Fruit fly (Drosophila melanogaster) whole organism, embryonic: ENCODE measurements around the gene Ppcs.

Experiments used
- Asciz ChIP-seq: fragments of 200-800 bp; sonication (Bioruptor generic); optimal IDR thresholded peaks from 2 replicates; lab custom pipeline; 2017; ENCODE audit warnings: missing biosample characterization, mild to moderate bottlenecking, missing genetic modification characterization, missing genetic modification reagents
- CG10267 ChIP-seq: fragments of 200-800 bp; sonication (Bioruptor generic); optimal IDR thresholded peaks from 2 replicates; lab custom pipeline; 2018; ENCODE audit warnings: missing biosample characterization, mild to moderate bottlenecking, missing genetic modification characterization, moderate library complexity
- CG11456 ChIP-seq: fragments of 200-800 bp; sonication (Bioruptor generic); IDR thresholded peaks from 3 replicates; pipeline ENCODE4 v1.3.6; 2022; ENCODE audit warnings: missing biosample characterization, missing genetic modification characterization
- CG12155 ChIP-seq: fragments of 200-800 bp; sonication (Bioruptor generic); optimal IDR thresholded peaks from 3 replicates; lab custom pipeline; 2016; ENCODE audit warnings: missing biosample characterization, missing genetic modification characterization
- CG13624 ChIP-seq: fragments of 200-800 bp; sonication (Bioruptor generic); optimal IDR thresholded peaks from 2 replicates; lab custom pipeline; 2016; ENCODE audit warnings: missing biosample characterization, missing genetic modification characterization
- CG13775 ChIP-seq: fragments of 200-800 bp; sonication (Bioruptor generic); optimal IDR thresholded peaks from 3 replicates; lab custom pipeline; 2017; ENCODE audit warnings: missing biosample characterization, mild to moderate bottlenecking, missing genetic modification characterization
- CG14441 ChIP-seq: fragments of 200-800 bp; sonication (Bioruptor generic); IDR thresholded peaks from 2 replicates; pipeline ENCODE4 v1.3.6; 2022; ENCODE audit warnings: missing biosample characterization, missing genetic modification characterization
- CG15011 ChIP-seq: fragments of 200-800 bp; sonication (Bioruptor generic); optimal IDR thresholded peaks from 3 replicates; lab custom pipeline; 2018; ENCODE audit warnings: missing biosample characterization, mild to moderate bottlenecking, missing genetic modification characterization
- CG1647 ChIP-seq: fragments of 200-800 bp; sonication (Bioruptor generic); optimal IDR thresholded peaks from 3 replicates; lab custom pipeline; 2016; ENCODE audit warnings: missing biosample characterization, missing genetic modification characterization
- CG18619 ChIP-seq: fragments of 200-800 bp; sonication (Bioruptor generic); optimal IDR thresholded peaks from 3 replicates; lab custom pipeline; 2017; ENCODE audit warnings: missing biosample characterization, mild to moderate bottlenecking, missing genetic modification characterization
- CG2120 ChIP-seq: fragments of 200-800 bp; sonication (Bioruptor generic); optimal IDR thresholded peaks from 3 replicates; lab custom pipeline; 2016; ENCODE audit warnings: missing biosample characterization, missing genetic modification characterization
- CG2199 ChIP-seq: fragments of 200-800 bp; sonication (Bioruptor generic); IDR thresholded peaks from 3 replicates; pipeline ENCODE4 v1.3.6; 2022; ENCODE audit warnings: missing biosample characterization, missing genetic modification characterization
- CG3163 ChIP-seq: fragments of 200-800 bp; sonication (Bioruptor generic); optimal IDR thresholded peaks from 3 replicates; lab custom pipeline; 2016; ENCODE audit warnings: missing biosample characterization, missing genetic modification characterization
- CG4820 ChIP-seq: fragments of 200-800 bp; sonication (Bioruptor generic); optimal IDR thresholded peaks from 3 replicates; lab custom pipeline; 2016; ENCODE audit warnings: missing biosample characterization, missing genetic modification characterization
- CG5180 ChIP-seq: fragments of 200-800 bp; sonication (Bioruptor generic); optimal IDR thresholded peaks from 3 replicates; lab custom pipeline; 2017; ENCODE audit warnings: missing biosample characterization, missing genetic modification characterization, mild to moderate bottlenecking, moderate library complexity, missing genetic modification reagents
- CG5953 ChIP-seq: fragments of 200-800 bp; sonication (Bioruptor generic); IDR thresholded peaks from 2 replicates; pipeline ENCODE4 v1.3.6; 2022; ENCODE audit warnings: missing biosample characterization, missing genetic modification characterization
- CG6654 ChIP-seq: fragments of 200-800 bp; sonication (Bioruptor generic); optimal IDR thresholded peaks from 2 replicates; lab custom pipeline; 2017; ENCODE audit warnings: missing biosample characterization, mild to moderate bottlenecking, missing genetic modification characterization
- CG6683 ChIP-seq: fragments of 200-800 bp; sonication (Bioruptor generic); optimal IDR thresholded peaks from 2 replicates; lab custom pipeline; 2017; ENCODE audit warnings: missing biosample characterization, mild to moderate bottlenecking, missing genetic modification characterization, missing genetic modification reagents
- CG6689 ChIP-seq: fragments of 200-800 bp; sonication (Bioruptor generic); IDR thresholded peaks from 2 replicates; pipeline ENCODE4 v1.3.6; 2022; ENCODE audit warnings: missing biosample characterization, missing genetic modification characterization
- CG9727 ChIP-seq: fragments of 200-800 bp; sonication (Bioruptor generic); optimal IDR thresholded peaks from 3 replicates; lab custom pipeline; 2017; ENCODE audit warnings: missing biosample characterization, mild to moderate bottlenecking, missing genetic modification characterization
- CG9817 ChIP-seq: fragments of 200-800 bp; sonication (Bioruptor generic); optimal IDR thresholded peaks from 2 replicates; lab custom pipeline; 2018; ENCODE audit warnings: missing biosample characterization, mild to moderate bottlenecking, missing genetic modification characterization, moderate library complexity
- Dad ChIP-seq: fragments of 200-800 bp; sonication (Bioruptor generic); optimal IDR thresholded peaks from 3 replicates; lab custom pipeline; 2016; ENCODE audit warnings: missing biosample characterization, missing genetic modification characterization
- Deaf1 ChIP-seq: fragments of 200-800 bp; optimal IDR thresholded peaks from 3 replicates; lab custom pipeline; 2019; ENCODE audit warnings: missing biosample characterization, mild to moderate bottlenecking, missing genetic modification characterization, moderate library complexity
- Drgx ChIP-seq: fragments of 200-800 bp; sonication (Bioruptor generic); IDR thresholded peaks from 2 replicates; pipeline ENCODE4 v1.3.6; 2022; ENCODE audit warnings: missing biosample characterization, missing genetic modification characterization
- E2f2 ChIP-seq: fragments of 200-800 bp; sonication (Bioruptor generic); IDR thresholded peaks from 2 replicates; pipeline ENCODE4 v1.3.6; 2022; ENCODE audit warnings: missing biosample characterization, missing genetic modification characterization
- GATAe ChIP-seq: fragments of 200-800 bp; sonication (Bioruptor generic); conservative IDR thresholded peaks from 2 replicates; pipeline ENCODE4 v1.3.6; 2022; ENCODE audit warnings: missing biosample characterization, missing genetic modification characterization
- HHEX ChIP-seq: fragments of 200-800 bp; sonication (Bioruptor generic); optimal IDR thresholded peaks from 3 replicates; lab custom pipeline; 2017; ENCODE audit warnings: missing biosample characterization, mild to moderate bottlenecking, missing genetic modification characterization, missing genetic modification reagents
- MBD-R2 ChIP-seq: fragments of 200-800 bp; sonication (Bioruptor generic); IDR thresholded peaks from 2 replicates; pipeline ENCODE4 v1.3.6; 2022; ENCODE audit warnings: missing biosample characterization, missing genetic modification characterization
- MTF-1 ChIP-seq: fragments of 200-800 bp; sonication (Bioruptor generic); optimal IDR thresholded peaks from 2 replicates; lab custom pipeline; 2018; ENCODE audit warnings: missing biosample characterization, mild to moderate bottlenecking, missing genetic modification characterization, borderline replicate concordance
- NfI ChIP-seq: fragments of 200-800 bp; sonication (Bioruptor generic); optimal IDR thresholded peaks from 3 replicates; lab custom pipeline; 2018; ENCODE audit warnings: missing biosample characterization, mild to moderate bottlenecking, missing genetic modification characterization, moderate library complexity
- Ptx1 ChIP-seq: fragments of 200-800 bp; sonication (Bioruptor generic); IDR thresholded peaks from 2 replicates; pipeline ENCODE4 v1.3.6; 2022; ENCODE audit warnings: missing biosample characterization, missing genetic modification characterization
- Sox102F ChIP-seq: fragments of 200-800 bp; sonication (Bioruptor generic); optimal IDR thresholded peaks from 2 replicates; lab custom pipeline; 2018; ENCODE audit warnings: missing biosample characterization, mild to moderate bottlenecking, missing genetic modification characterization, moderate library complexity
- Tbp ChIP-seq: fragments of >200 bp; optimal IDR thresholded peaks from 2 replicates; lab custom pipeline; 2018; ENCODE audit warnings: missing biosample characterization, missing genetic modification characterization
- ac ChIP-seq: fragments of 200-800 bp; sonication (Bioruptor generic); optimal IDR thresholded peaks from 3 replicates; lab custom pipeline; 2017; ENCODE audit warnings: missing biosample characterization, mild to moderate bottlenecking, missing genetic modification characterization
- amos ChIP-seq: fragments of 200-800 bp; sonication (Bioruptor generic); IDR thresholded peaks from 2 replicates; pipeline ENCODE4 v1.3.6; 2022; ENCODE audit warnings: missing biosample characterization, missing genetic modification characterization; ENCODE audit not compliant: partially characterized antibody
- bbx ChIP-seq: fragments of 200-800 bp; sonication (Bioruptor generic); IDR thresholded peaks from 2 replicates; pipeline ENCODE4 v1.3.6; 2022; ENCODE audit warnings: missing biosample characterization, missing genetic modification characterization; ENCODE audit not compliant: partially characterized antibody
- bowl ChIP-seq: fragments of 200-800 bp; sonication (Bioruptor generic); IDR thresholded peaks from 2 replicates; pipeline ENCODE4 v1.3.6; 2022; ENCODE audit warnings: missing biosample characterization, missing genetic modification characterization
- esg ChIP-seq: fragments of 200-800 bp; sonication (Bioruptor generic); conservative IDR thresholded peaks from 2 replicates; pipeline ENCODE4 v1.3.6; 2022; ENCODE audit warnings: missing biosample characterization, missing genetic modification characterization
- ewg ChIP-seq: fragments of 200-800 bp; sonication (Bioruptor generic); optimal IDR thresholded peaks from 3 replicates; lab custom pipeline; 2017; ENCODE audit warnings: mild to moderate bottlenecking, missing biosample characterization, missing genetic modification reagents, missing genetic modification characterization
- hbn ChIP-seq: fragments of 200-800 bp; sonication (Bioruptor generic); IDR thresholded peaks from 2 replicates; pipeline ENCODE4 v1.3.6; 2022; ENCODE audit warnings: missing biosample characterization, missing genetic modification characterization; ENCODE audit not compliant: partially characterized antibody
- kni ChIP-seq: fragments of 200-800 bp; sonication (Bioruptor generic); optimal IDR thresholded peaks from 3 replicates; lab custom pipeline; 2017; ENCODE audit warnings: mild to moderate bottlenecking, missing biosample characterization, missing genetic modification reagents, missing genetic modification characterization
- lilli ChIP-seq: fragments of 200-800 bp; sonication (Bioruptor generic); optimal IDR thresholded peaks from 3 replicates; lab custom pipeline; 2016; ENCODE audit warnings: missing biosample characterization, missing genetic modification characterization
- nau ChIP-seq: fragments of 200-800 bp; sonication (Bioruptor generic); optimal IDR thresholded peaks from 3 replicates; lab custom pipeline; 2017; ENCODE audit warnings: missing biosample characterization, mild to moderate bottlenecking, missing genetic modification characterization, missing genetic modification reagents
- pfk ChIP-seq: fragments of 200-800 bp; sonication (Bioruptor generic); optimal IDR thresholded peaks from 2 replicates; lab custom pipeline; 2018; ENCODE audit warnings: missing biosample characterization, mild to moderate bottlenecking, missing genetic modification characterization, moderate library complexity
- repo ChIP-seq: fragments of 200-800 bp; sonication (Bioruptor generic); optimal IDR thresholded peaks from 2 replicates; lab custom pipeline; 2016; ENCODE audit warnings: missing biosample characterization, missing genetic modification characterization
- run ChIP-seq: fragments of 200-800 bp; sonication (Bioruptor generic); optimal IDR thresholded peaks from 3 replicates; lab custom pipeline; 2018; ENCODE audit warnings: missing biosample characterization, mild to moderate bottlenecking, missing genetic modification characterization
- schlank ChIP-seq: fragments of 200-800 bp; sonication (Bioruptor generic); optimal IDR thresholded peaks from 2 replicates; lab custom pipeline; 2018; ENCODE audit warnings: missing biosample characterization, mild to moderate bottlenecking, missing genetic modification characterization
- sqz ChIP-seq: fragments of 200-800 bp; sonication (Bioruptor generic); optimal IDR thresholded peaks from 3 replicates; lab custom pipeline; 2018; ENCODE audit warnings: missing biosample characterization, mild to moderate bottlenecking, missing genetic modification characterization
- sr ChIP-seq: fragments of 200-800 bp; sonication (Bioruptor generic); IDR thresholded peaks from 3 replicates; pipeline ENCODE4 v1.3.6; 2022; ENCODE audit warnings: missing biosample characterization, missing genetic modification characterization
- wdn ChIP-seq: fragments of 200-800 bp; sonication (Bioruptor generic); IDR thresholded peaks from 2 replicates; pipeline ENCODE4 v1.3.6; 2022; ENCODE audit warnings: missing biosample characterization, missing genetic modification characterization
- zfh2 ChIP-seq: fragments of 200-800 bp; sonication (Bioruptor generic); optimal IDR thresholded peaks from 2 replicates; lab custom pipeline; 2016; ENCODE audit warnings: missing biosample characterization, missing genetic modification characterization

Gene Ppcs

DNA sequence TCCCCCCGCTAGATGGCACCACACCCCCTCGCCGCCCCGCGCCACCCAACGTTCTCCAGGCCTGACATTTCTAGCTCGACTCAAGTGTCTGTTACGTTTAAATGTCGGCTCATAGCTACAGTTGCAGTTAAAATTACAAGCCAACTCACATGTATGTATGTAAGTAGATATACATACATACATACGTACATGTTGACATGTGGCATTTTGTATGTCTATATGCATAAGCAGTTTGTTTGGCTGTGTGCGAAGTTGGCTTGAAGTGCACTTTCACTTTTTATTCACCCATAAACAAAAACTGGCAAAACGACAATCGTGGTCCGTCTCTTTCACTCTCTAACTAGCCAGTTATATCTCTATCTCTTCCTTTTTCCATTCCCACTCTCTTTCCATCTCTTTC is 35.1 kb upstream of the Ppcs start (continued):
- TF ChIP-seq Asciz (peak; percentile 70), CG5953 (peak; percentile 71), zfh2 (no peak), hbn (GFP tag; lab: Robert Waterston, UW) (no peak), Dad (GFP tag; lab: Kevin White, UChicago) (no peak), CG1647 (GFP tag; lab: Kevin White, UChicago) (no peak), E2f2 (GFP tag; lab: Robert Waterston, UW) (no peak), sqz (GFP tag; lab: Kevin White, UChicago) (no peak), sr (GFP tag; lab: Robert Waterston, UW) (no peak), run (tag; lab: Kevin White, UChicago) (no peak), CG6654 (no peak), CG6683 (GFP tag; lab: Kevin White, UChicago) (no peak), CG5180 (GFP tag; lab: Kevin White, UChicago) (peak; percentile 37), amos (GFP tag; lab: Robert Waterston, UW) (no peak), schlank (tag; lab: Kevin White, UChicago) (no peak), CG13775 (GFP tag; lab: Kevin White, UChicago) (no peak), wdn (GFP tag; lab: Robert Waterston, UW) (no peak), CG11456 (GFP tag; lab: Robert Waterston, UW) (no peak), kni (peak; percentile 86), CG6689 (GFP tag; lab: Robert Waterston, UW) (no peak), CG13624 (GFP tag; lab: Kevin White, UChicago) (no peak), CG14441 (no peak), Tbp (no peak), CG2199 (no peak), GATAe (no peak), CG10267 (no peak), lilli (GFP tag; lab: Kevin White, UChicago) (no peak), pfk (GFP tag; lab: Kevin White, UChicago) (no peak), CG18619 (no peak), CG2120 (GFP tag; lab: Kevin White, UChicago) (no peak), CG12155 (GFP tag; lab: Kevin White, UChicago) (no peak), CG9817 (tag; lab: Kevin White, UChicago) (no peak), ewg (GFP tag; lab: Kevin White, UChicago) (peak; percentile 42), HHEX (GFP tag; lab: Kevin White, UChicago) (peak; percentile 46), bowl (peak; percentile 44; the same call in 1 of the 2 replicates), ac (GFP tag; lab: Kevin White, UChicago) (no peak), NfI (GFP tag; lab: Kevin White, UChicago) (no peak), esg (GFP tag; lab: Robert Waterston, UW) (no peak), MBD-R2 (GFP tag; lab: Robert Waterston, UW) (no peak), CG3163 (GFP tag; lab: Kevin White, UChicago) (no peak), CG15011 (GFP tag; lab: Kevin White, UChicago) (no peak), bbx (GFP tag; lab: Robert Waterston, UW) (no peak), Sox102F (GFP tag; lab: Kevin White, UChicago) (peak; percentile 41), Deaf1 (tag; lab: Kevin White, UChicago) (no peak), nau (GFP tag; lab: Kevin White, UChicago) (peak; percentile 28), CG4820 (GFP tag; lab: Kevin White, UChicago) (no peak), MTF-1 (GFP tag; lab: Kevin White, UChicago) (peak; percentile 19), Drgx (GFP tag; lab: Robert Waterston, UW) (no peak), CG9727 (GFP tag; lab: Kevin White, UChicago) (no peak), Ptx1 (0 out of 2 replicates have a peak, but pooled peaks have one; percentile 13), repo (GFP tag; lab: Kevin White, UChicago) (no peak)
